Worm (Caenorhabditis elegans): ENCODE measurements around the gene snpn-1.

DNA sequence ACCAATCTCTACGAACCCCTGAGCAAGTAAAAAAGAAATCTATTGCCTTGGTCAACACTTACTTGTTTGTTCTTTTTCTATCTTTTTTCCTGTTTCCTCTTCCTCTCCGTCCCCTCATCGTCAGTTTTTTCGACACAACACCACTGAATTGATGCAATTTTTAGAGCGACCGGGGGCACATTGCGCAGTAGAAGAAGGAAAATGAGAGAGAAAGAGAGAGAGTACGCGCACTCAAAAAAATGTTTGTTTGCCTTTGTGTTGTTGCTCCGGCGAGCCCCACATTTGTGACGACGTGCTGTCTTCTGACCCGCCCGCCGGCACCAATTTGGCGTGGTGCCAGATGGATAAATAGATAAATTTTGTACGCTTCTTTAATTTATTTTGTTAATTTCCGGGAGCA lies 9.3 kb upstream of the snpn-1 start:
- TF ChIP-seq unc-62 (GFP tag; optimal IDR thresholded peaks at IDR 0.05): no peak
- no peak for TF ChIP-seq nhr-11 (tag; optimal IDR thresholded peaks at IDR 0.05)
- peak; percentile 37 for TF ChIP-seq zag-1 (tag; optimal IDR thresholded peaks at IDR 0.05)
